Fruit fly (Drosophila melanogaster): ENCODE measurements around the gene melt.

dm6 chr3L:7092904-7093303 is 41.4 kb upstream of the melt start, which contains the start of gene Cpr65Ec:
- TF ChIP-seq Mnt (GFP tag; optimal IDR thresholded peaks at IDR 0.05) (no peak), cnc (optimal IDR thresholded peaks at IDR 0.05) (no peak), CG11617 (GFP tag; optimal IDR thresholded peaks at IDR 0.05) (no peak), tj (GFP tag; optimal IDR thresholded peaks at IDR 0.05) (no peak), Clk (GFP tag; optimal IDR thresholded peaks at IDR 0.05) (no peak), kay (GFP tag; ENCODE audit: borderline replicate concordance) (no peak), CG7045 (GFP tag; optimal IDR thresholded peaks at IDR 0.05) (no peak)
